Worm (Caenorhabditis elegans): ENCODE results near the gene nit-1.
A peak's percentile ranks its signal among the peaks of the same experiment; 100 is the strongest.

Gene nit-1

ce11 chrIII:3954220-3954619 lies 32.2 kb downstream of the nit-1 start (continued):
- TF ChIP-seq nhr-76 (tag; optimal IDR thresholded peaks at IDR 0.05) = no peak
- no peak for TF ChIP-seq jun-1 (tag; optimal IDR thresholded peaks at IDR 0.05)
- no peak for TF ChIP-seq ceh-63 (GFP tag; optimal IDR thresholded peaks at IDR 0.05)
- TF ChIP-seq tbx-2 (tag; optimal IDR thresholded peaks at IDR 0.05) = peak; percentile 45
- peak; percentile 67 for TF ChIP-seq fkh-8 (tag; optimal IDR thresholded peaks at IDR 0.05)
- TF ChIP-seq lir-3 (tag; optimal IDR thresholded peaks at IDR 0.05; ENCODE audit: poor library complexity) = peak; percentile 38
- TF ChIP-seq nhr-77 (tag; optimal IDR thresholded peaks at IDR 0.05) = no peak
- no peak for TF ChIP-seq Y116A8C.19 (tag; optimal IDR thresholded peaks at IDR 0.05; ENCODE audit: borderline replicate concordance)
- TF ChIP-seq lin-13 (GFP tag; optimal IDR thresholded peaks at IDR 0.05) = peak; percentile 19
- TF ChIP-seq lin-39 (tag; optimal IDR thresholded peaks at IDR 0.05) = no peak
- no peak for TF ChIP-seq zip-4 (GFP tag; optimal IDR thresholded peaks at IDR 0.05)
- TF ChIP-seq aly-2 (tag; optimal IDR thresholded peaks at IDR 0.05) = no peak
- no peak for TF ChIP-seq elt-2 (tag; optimal IDR thresholded peaks at IDR 0.05)
- TF ChIP-seq lsy-2 (tag; optimal IDR thresholded peaks at IDR 0.05) = peak; percentile 42 to 58
- TF ChIP-seq lin-35 (GFP tag; optimal IDR thresholded peaks at IDR 0.05) = peak; percentile 20 to 70
- TF ChIP-seq ceh-90 (tag; optimal IDR thresholded peaks at IDR 0.05) = no peak
- peak; percentile 11 for TF ChIP-seq blmp-1 (tag; optimal IDR thresholded peaks at IDR 0.05)
- no peak for TF ChIP-seq hlh-17 (GFP tag; optimal IDR thresholded peaks at IDR 0.05; ENCODE audit: borderline replicate concordance)
- peak; percentile 9 for TF ChIP-seq xbp-1 (tag; optimal IDR thresholded peaks at IDR 0.05)
- peak; percentile 90 for TF ChIP-seq lin-14 (GFP tag; optimal IDR thresholded peaks at IDR 0.05)
- TF ChIP-seq dpl-1 (GFP tag; optimal IDR thresholded peaks at IDR 0.05) = peak in 1 of 3 experiments; percentile 1
- TF ChIP-seq snu-23 (GFP tag; optimal IDR thresholded peaks at IDR 0.05) = peak; percentile 54
- no peak for TF ChIP-seq unc-98 (GFP tag; IDR thresholded peaks at IDR 0.05)
- peak in 1 of 2 experiments; percentile 30 for TF ChIP-seq efl-1 (optimal IDR thresholded peaks at IDR 0.05)
- peak in 1 of 2 experiments; percentile 90 for TF ChIP-seq efl-1 (GFP tag; optimal IDR thresholded peaks at IDR 0.05 in 1 of 2)
- TF ChIP-seq hlh-4 (tag; optimal IDR thresholded peaks at IDR 0.05) = no peak
- no peak for TF ChIP-seq aha-1 (tag; optimal IDR thresholded peaks at IDR 0.05)

ce11 chrIII:3954828-3955227 lies 32.8 kb downstream of the nit-1 start:
- no peak for TF ChIP-seq jun-1 (tag; optimal IDR thresholded peaks at IDR 0.05)
- peak; percentile 44 for TF ChIP-seq pax-3 (tag; optimal IDR thresholded peaks at IDR 0.05)
- no peak for TF ChIP-seq unc-62 (GFP tag; optimal IDR thresholded peaks at IDR 0.05)
- TF ChIP-seq nhr-12 (tag; optimal IDR thresholded peaks at IDR 0.05) = no peak
- TF ChIP-seq nhr-20 (tag; optimal IDR thresholded peaks at IDR 0.05) = no peak
- TF ChIP-seq nhr-47 (tag; optimal IDR thresholded peaks at IDR 0.05) = peak; percentile 48
- peak; percentile 10 for TF ChIP-seq nhr-71 (tag; optimal IDR thresholded peaks at IDR 0.05)
- TF ChIP-seq fkh-8 (tag; optimal IDR thresholded peaks at IDR 0.05) = peak; percentile 80
- no peak for TF ChIP-seq aly-2 (tag; optimal IDR thresholded peaks at IDR 0.05)
- no peak for TF ChIP-seq hlh-17 (GFP tag; optimal IDR thresholded peaks at IDR 0.05; ENCODE audit: borderline replicate concordance)
- peak; percentile 91 for TF ChIP-seq dsc-1 (tag; optimal IDR thresholded peaks at IDR 0.05)
- no peak for TF ChIP-seq nhr-85 (tag)
- TF ChIP-seq blmp-1 (tag; optimal IDR thresholded peaks at IDR 0.05) = no peak
- peak; percentile 30 for TF ChIP-seq unc-86 (tag; optimal IDR thresholded peaks at IDR 0.05)
- TF ChIP-seq sox-4 (tag; optimal IDR thresholded peaks at IDR 0.05) = peak; percentile 79
- no peak for TF ChIP-seq aha-1 (tag; optimal IDR thresholded peaks at IDR 0.05)

- TF ChIP-seq nhr-71 (tag; optimal IDR thresholded peaks at IDR 0.05) = peak; percentile 65
- no peak for TF ChIP-seq pag-3 (tag; optimal IDR thresholded peaks at IDR 0.05; ENCODE audit: borderline replicate concordance, insufficient read depth)
- peak; percentile 18 for TF ChIP-seq dsc-1 (tag; optimal IDR thresholded peaks at IDR 0.05)
- peak; percentile 47 for TF ChIP-seq fkh-8 (tag; optimal IDR thresholded peaks at IDR 0.05)
- peak; percentile 0 for TF ChIP-seq C16A3.4 (tag; optimal IDR thresholded peaks at IDR 0.05)
- no peak for TF ChIP-seq hpl-2 (GFP tag; optimal IDR thresholded peaks at IDR 0.05)
- peak; percentile 12 to 13 for TF ChIP-seq efl-1 (optimal IDR thresholded peaks at IDR 0.05)
- TF ChIP-seq efl-1 (GFP tag; optimal IDR thresholded peaks at IDR 0.05 in 1 of 2) = peak in 1 of 2 experiments; percentile 33
- peak; percentile 29 for TF ChIP-seq mep-1 (tag; optimal IDR thresholded peaks at IDR 0.05)
- TF ChIP-seq swsn-7 (tag; optimal IDR thresholded peaks at IDR 0.05) = peak; percentile 27
- peak; percentile 2 for TF ChIP-seq blmp-1 (tag; optimal IDR thresholded peaks at IDR 0.05)
- no peak for TF ChIP-seq ces-1 (GFP tag; optimal IDR thresholded peaks at IDR 0.05)
- TF ChIP-seq tlp-1 (tag; optimal IDR thresholded peaks at IDR 0.05) = no peak
- no peak for TF ChIP-seq C04F5.9 (tag; optimal IDR thresholded peaks at IDR 0.05)
- no peak for TF ChIP-seq grh-1 (GFP tag; IDR thresholded peaks at IDR 0.05)
- no peak for TF ChIP-seq sup-37 (GFP tag; optimal IDR thresholded peaks at IDR 0.05)
- no peak for TF ChIP-seq xbp-1 (tag; optimal IDR thresholded peaks at IDR 0.05)
- no peak for TF ChIP-seq jun-1 (tag; optimal IDR thresholded peaks at IDR 0.05)
- peak; percentile 32 for TF ChIP-seq nhr-47 (tag; optimal IDR thresholded peaks at IDR 0.05)
- TF ChIP-seq snu-23 (GFP tag; optimal IDR thresholded peaks at IDR 0.05) = peak; percentile 26
- TF ChIP-seq unc-86 (tag; optimal IDR thresholded peaks at IDR 0.05) = peak; percentile 59
- peak; percentile 13 to 16 for TF ChIP-seq lin-35 (GFP tag; optimal IDR thresholded peaks at IDR 0.05)
- TF ChIP-seq dpl-1 (GFP tag; optimal IDR thresholded peaks at IDR 0.05) = peak in 1 of 3 experiments; percentile 15
- no peak for TF ChIP-seq nhr-90 (tag; optimal IDR thresholded peaks at IDR 0.05; ENCODE audit: poor library complexity)
Observed at ce11 chrIII:3955674-3956073, 33.7 kb downstream of the nit-1 start.
